Worm (Caenorhabditis elegans) whole organism, early embryonic: ENCODE results near the gene T11G6.5.

Experiments used
- B0310.2 ChIP-seq: sonication (generic microtip); optimal IDR thresholded peaks from 2 replicates; lab custom pipeline; 2016; ENCODE audit warnings: mild to moderate bottlenecking, missing genetic modification characterization, missing compliant biosample characterization
- F13C5.2 ChIP-seq: sonication (generic microtip); optimal IDR thresholded peaks from 2 replicates; lab custom pipeline; 2017; ENCODE audit warnings: mild to moderate bottlenecking, missing genetic modification characterization, inconsistent platforms, missing compliant biosample characterization
- aly-1 ChIP-seq: sonication (generic microtip); optimal IDR thresholded peaks from 2 replicates; lab custom pipeline; 2016; ENCODE audit warnings: missing genetic modification characterization, missing compliant biosample characterization
- ama-1 ChIP-seq: fragments of 150-350 bp; optimal IDR thresholded peaks from 2 replicates; lab custom pipeline; 2014
- ceh-13 ChIP-seq: fragments of 200-800 bp; sonication (Bioruptor generic); optimal IDR thresholded peaks from 2 replicates; lab custom pipeline; 2018; ENCODE audit warnings: mild to moderate bottlenecking, missing genetic modification characterization, missing compliant biosample characterization
- ceh-36 ChIP-seq: sonication (generic microtip); optimal IDR thresholded peaks from 2 replicates; lab custom pipeline; 2016; ENCODE audit warnings: missing genetic modification characterization, inconsistent platforms, missing compliant biosample characterization
- ets-7 ChIP-seq: sonication (generic microtip); optimal IDR thresholded peaks from 2 replicates; lab custom pipeline; 2016; ENCODE audit warnings: missing genotype, missing genetic modification characterization, missing compliant biosample characterization
- flt-1 ChIP-seq: fragments of 200-800 bp; sonication (Bioruptor generic); IDR thresholded peaks from 2 replicates; pipeline ENCODE4 v1.3.6; 2022; ENCODE audit warnings: missing genetic modification characterization, missing compliant biosample characterization
- hmbx-1 ChIP-seq: sonication (generic microtip); optimal IDR thresholded peaks from 2 replicates; lab custom pipeline; 2016; ENCODE audit warnings: mild to moderate bottlenecking, missing genetic modification characterization, missing compliant biosample characterization
- hmg-4 ChIP-seq: fragments of 200-800 bp; sonication (Bioruptor generic); optimal IDR thresholded peaks from 2 replicates; lab custom pipeline; 2018; ENCODE audit warnings: mild to moderate bottlenecking, missing genetic modification characterization, missing compliant biosample characterization
- hnd-1 ChIP-seq: sonication (generic microtip); optimal IDR thresholded peaks from 2 replicates; lab custom pipeline; 2016; ENCODE audit warnings: missing genetic modification characterization, missing compliant biosample characterization
- pes-1 ChIP-seq: fragments of 200-800 bp; sonication (Bioruptor generic); IDR thresholded peaks from 2 replicates; pipeline ENCODE4 v1.3.6; 2022; ENCODE audit warnings: missing genetic modification reagents, missing genetic modification characterization, missing compliant biosample characterization
- scrt-1 ChIP-seq: fragments of 200-800 bp; sonication (Bioruptor generic); IDR thresholded peaks from 2 replicates; pipeline ENCODE4 v1.3.6; 2022; ENCODE audit warnings: missing genetic modification characterization, missing compliant biosample characterization
- sea-1 ChIP-seq: fragments of 200-800 bp; sonication (Bioruptor generic); conservative IDR thresholded peaks from 2 replicates; pipeline ENCODE4 v1.3.6; 2022; ENCODE audit warnings: missing genetic modification characterization, missing compliant biosample characterization
- tbx-11 ChIP-seq: fragments of 200-800 bp; sonication (Bioruptor generic); IDR thresholded peaks from 2 replicates; pipeline ENCODE4 v1.3.6; 2022; ENCODE audit warnings: missing genetic modification characterization, missing compliant biosample characterization
- tbx-37 ChIP-seq: fragments of 200-800 bp; sonication (Bioruptor generic); conservative IDR thresholded peaks from 2 replicates; pipeline ENCODE4 v1.3.6; 2022; ENCODE audit warnings: missing genetic modification reagents, missing genetic modification characterization, missing compliant biosample characterization
- tra-4 ChIP-seq: sonication (generic microtip); optimal IDR thresholded peaks from 2 replicates; lab custom pipeline; 2017; ENCODE audit warnings: missing genetic modification characterization, missing compliant biosample characterization

The T11G6.5 gene

ce11 chrIV:10879542-10879941, 37.0 kb upstream of the T11G6.5 start, which contains the start of gene sdz-13:
Gene sdz-13 (minus strand): TSS chrIV:10879642.
- no peak for TF ChIP-seq hnd-1 (tag; lab: Kevin White, UChicago)
- TF ChIP-seq hmg-4 (GFP tag; lab: Kevin White, UChicago), result no peak
- TF ChIP-seq aly-1 (tag; lab: Kevin White, UChicago), result no peak
- no peak for TF ChIP-seq F13C5.2 (tag; lab: Kevin White, UChicago)
- TF ChIP-seq tra-4 (tag; lab: Kevin White, UChicago), result no peak
- no peak for TF ChIP-seq tbx-37 (GFP tag; lab: Robert Waterston, UW)
- TF ChIP-seq B0310.2 (tag; lab: Kevin White, UChicago), result no peak
- TF ChIP-seq ets-7 (tag; lab: Kevin White, UChicago), result no peak
- no peak for TF ChIP-seq hmbx-1 (tag; lab: Kevin White, UChicago)
- no peak for TF ChIP-seq ceh-13
- TF ChIP-seq ama-1 (lab: Kevin White, UChicago), result no peak
- TF ChIP-seq ceh-36, result no peak
- TF ChIP-seq tbx-11, result no peak
- TF ChIP-seq flt-1 (GFP tag; lab: Robert Waterston, UW), result no peak
- TF ChIP-seq scrt-1 (GFP tag; lab: Robert Waterston, UW), result no peak
- no peak for TF ChIP-seq sea-1 (GFP tag; lab: Robert Waterston, UW)
- TF ChIP-seq pes-1 (GFP tag; lab: Robert Waterston, UW), result no peak

- TF ChIP-seq tbx-37 (GFP tag; lab: Robert Waterston, UW) (no peak), ets-7 (tag; lab: Kevin White, UChicago) (no peak), sea-1 (GFP tag; lab: Robert Waterston, UW) (no peak), hmg-4 (GFP tag; lab: Kevin White, UChicago) (no peak), flt-1 (GFP tag; lab: Robert Waterston, UW) (no peak)
Observed at ce11 chrIV:10876844-10877243, 34.3 kb upstream of the T11G6.5 start, which contains the start of gene fipr-14. Gene fipr-14 (plus strand): TSS chrIV:10877144.

- no peak for TF ChIP-seq hnd-1 (tag; lab: Kevin White, UChicago)
- TF ChIP-seq F13C5.2 (tag; lab: Kevin White, UChicago), result no peak
Observed at ce11 chrIV:10874527-10874926, 32.0 kb upstream of the T11G6.5 start, which contains the start of gene F13E9.12. Gene F13E9.12 (minus strand): TSS chrIV:10874627.

- no peak for TF ChIP-seq B0310.2 (tag; lab: Kevin White, UChicago)
- TF ChIP-seq F13C5.2 (tag; lab: Kevin White, UChicago), result no peak
- no peak for TF ChIP-seq ama-1 (lab: Kevin White, UChicago)
- TF ChIP-seq tbx-11, result no peak
- TF ChIP-seq hnd-1 (tag; lab: Kevin White, UChicago), result no peak
- TF ChIP-seq hmbx-1 (tag; lab: Kevin White, UChicago), result no peak
- no peak for TF ChIP-seq ceh-36
Observed at ce11 chrIV:10870158-10870557, 27.6 kb upstream of the T11G6.5 start.

- TF ChIP-seq flt-1 (GFP tag; lab: Robert Waterston, UW), result 0 out of 2 replicates have a peak, but pooled peaks have one; percentile 43
- TF ChIP-seq ets-7 (tag; lab: Kevin White, UChicago), result no peak
- TF ChIP-seq hmg-4 (GFP tag; lab: Kevin White, UChicago), result peak; percentile 21
- no peak for TF ChIP-seq tra-4 (tag; lab: Kevin White, UChicago)
Observed at ce11 chrIV:10869642-10870041, 27.1 kb upstream of the T11G6.5 start.

ce11 chrIV:10868629-10869251, 26.2 kb upstream of the T11G6.5 start, which contains the start of gene F13E9.11:
Gene F13E9.11 (minus strand): TSS chrIV:10869135.
- TF ChIP-seq hmbx-1 (tag; lab: Kevin White, UChicago) (no peak), ama-1 (lab: Kevin White, UChicago) (no peak), pes-1 (GFP tag; lab: Robert Waterston, UW) (no peak), flt-1 (GFP tag; lab: Robert Waterston, UW) (no peak), hmg-4 (GFP tag; lab: Kevin White, UChicago) (peak; percentile 10), hnd-1 (tag; lab: Kevin White, UChicago) (no peak), tbx-11 (0 out of 2 replicates have a peak, but pooled peaks have one; percentile 48), tra-4 (tag; lab: Kevin White, UChicago) (no peak), scrt-1 (GFP tag; lab: Robert Waterston, UW) (no peak), ets-7 (tag; lab: Kevin White, UChicago) (peak; percentile 51)

- no peak for TF ChIP-seq ceh-13
- no peak for TF ChIP-seq F13C5.2 (tag; lab: Kevin White, UChicago)
- no peak for TF ChIP-seq tra-4 (tag; lab: Kevin White, UChicago)
- no peak for TF ChIP-seq hnd-1 (tag; lab: Kevin White, UChicago)
- TF ChIP-seq ceh-36, result no peak
- no peak for TF ChIP-seq sea-1 (GFP tag; lab: Robert Waterston, UW)
- no peak for TF ChIP-seq tbx-11
- no peak for TF ChIP-seq B0310.2 (tag; lab: Kevin White, UChicago)
- no peak for TF ChIP-seq ets-7 (tag; lab: Kevin White, UChicago)
- TF ChIP-seq hmbx-1 (tag; lab: Kevin White, UChicago), result no peak
- TF ChIP-seq flt-1 (GFP tag; lab: Robert Waterston, UW), result no peak
- TF ChIP-seq scrt-1 (GFP tag; lab: Robert Waterston, UW), result no peak
- no peak for TF ChIP-seq hmg-4 (GFP tag; lab: Kevin White, UChicago)
- no peak for TF ChIP-seq pes-1 (GFP tag; lab: Robert Waterston, UW)
- no peak for TF ChIP-seq ama-1 (lab: Kevin White, UChicago)
- no peak for TF ChIP-seq aly-1 (tag; lab: Kevin White, UChicago)
- TF ChIP-seq tbx-37 (GFP tag; lab: Robert Waterston, UW), result no peak
Observed at ce11 chrIV:10867370-10868146, 25.0 kb upstream of the T11G6.5 start.
